Worm (Caenorhabditis elegans) whole organism, L3 larva: Measurements from ENCODE around the gene F49C5.3.

ENCODE experiments used
- R02D3.7 ChIP-seq: fragments of 150-350 bp; optimal IDR thresholded peaks from 2 replicates; lab custom pipeline; 2014; ENCODE audit warnings: missing biosample characterization, missing genetic modification characterization
- aly-2 ChIP-seq: fragments of 150-350 bp; optimal IDR thresholded peaks from 2 replicates; lab custom pipeline; 2014; ENCODE audit warnings: missing biosample characterization, missing genetic modification characterization
- ceh-82 ChIP-seq: fragments of 150-350 bp; optimal IDR thresholded peaks from 2 replicates; lab custom pipeline; 2014; ENCODE audit warnings: missing biosample characterization, missing genetic modification characterization
- daf-12 ChIP-seq: fragments of 150-350 bp; optimal IDR thresholded peaks from 2 replicates; lab custom pipeline; 2014; ENCODE audit warnings: missing biosample characterization, missing genetic modification reagents, missing genetic modification characterization
- jun-1 ChIP-seq: fragments of 150-350 bp; optimal IDR thresholded peaks from 2 replicates; lab custom pipeline; 2014; ENCODE audit warnings: missing biosample characterization, missing genetic modification reagents, missing genetic modification characterization
- lin-15B ChIP-seq: fragments of 150-350 bp; optimal IDR thresholded peaks from 2 replicates; lab custom pipeline; 2014; ENCODE audit warnings: missing biosample characterization, missing genetic modification characterization
- lin-39 ChIP-seq: fragments of 150-350 bp; optimal IDR thresholded peaks from 2 replicates; lab custom pipeline; 2018; ENCODE audit warnings: missing biosample characterization, missing genetic modification reagents, missing genetic modification characterization
- skn-1 ChIP-seq: fragments of 150-350 bp; optimal IDR thresholded peaks from 2 replicates; lab custom pipeline; 2014; ENCODE audit warnings: missing biosample characterization, missing genetic modification characterization
- unc-39 ChIP-seq: sonication (generic microtip); optimal IDR thresholded peaks from 4 replicates; lab custom pipeline; 2017; ENCODE audit warnings: missing biosample characterization, missing genetic modification characterization
- unc-62 ChIP-seq: fragments of 150-350 bp; sonication (generic microtip); optimal IDR thresholded peaks from 4 replicates; lab custom pipeline; 2014; ENCODE audit warnings: missing biosample characterization, missing genetic modification reagents, missing genetic modification characterization
- ztf-11 ChIP-seq: fragments of 150-350 bp; optimal IDR thresholded peaks from 2 replicates; lab custom pipeline; 2014; ENCODE audit warnings: missing biosample characterization, missing genetic modification characterization
- ztf-4 ChIP-seq: fragments of 150-350 bp; optimal IDR thresholded peaks from 2 replicates; lab custom pipeline; 2014; ENCODE audit warnings: missing biosample characterization, missing genetic modification characterization

ce11 chrII:12491936-12492335 lies 44.4 kb upstream of the F49C5.3 start, which contains the start of gene srz-6:
- TF ChIP-seq unc-39, result no peak
- TF ChIP-seq aly-2 (tag; lab: Kevin White, UChicago), result no peak
- no peak for TF ChIP-seq ceh-82 (tag; lab: Kevin White, UChicago)
- TF ChIP-seq R02D3.7, result no peak
- TF ChIP-seq unc-62, result no peak
- TF ChIP-seq lin-39 (tag; lab: Kevin White, UChicago), result no peak
- no peak for TF ChIP-seq lin-15B (tag; lab: Kevin White, UChicago)
- TF ChIP-seq skn-1 (tag; lab: Kevin White, UChicago), result no peak
- no peak for TF ChIP-seq jun-1 (tag; lab: Kevin White, UChicago)
- TF ChIP-seq daf-12 (tag; lab: Kevin White, UChicago), result no peak
- TF ChIP-seq ztf-4 (tag; lab: Kevin White, UChicago), result no peak
- TF ChIP-seq ztf-11, result no peak
